Fruit fly (Drosophila melanogaster) S2 (cell line): ENCODE data around the gene Wnk.

ENCODE experiments used
- CG8478 ChIP-seq: fragments of >200 bp; optimal IDR thresholded peaks from 2 replicates; lab custom pipeline; 2018
- CTCF ChIP-seq, 2 experiments: fragments of >200 bp; optimal IDR thresholded peaks; 2 replicates each; lab custom pipeline; 2018

DNA sequence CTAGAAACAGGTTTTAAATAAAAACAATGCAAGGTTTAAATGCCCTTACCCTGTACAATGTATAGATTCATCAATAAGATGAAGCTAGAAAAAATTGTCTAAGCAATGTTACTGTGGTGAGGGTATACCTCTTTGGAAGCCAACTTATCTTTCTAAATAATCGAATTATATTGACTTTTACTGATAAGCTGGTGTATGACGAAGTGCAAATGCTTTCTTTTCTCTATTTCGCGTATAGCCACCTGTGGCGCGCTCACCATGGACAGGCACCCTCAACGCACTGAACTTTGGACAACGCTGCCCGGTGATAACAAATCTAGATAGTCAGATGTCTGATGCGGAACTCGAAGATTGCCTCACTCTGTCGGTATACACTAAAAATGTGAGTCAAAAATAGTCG lies 52.8 kb downstream of the Wnk start:
- TF ChIP-seq CTCF (optimal IDR thresholded peaks at IDR 0.05; lab: Kevin White, UChicago), result no peak
- TF ChIP-seq CG8478, result no peak
